Fruit fly (Drosophila melanogaster): ENCODE data around the gene lic.

lic gene

dm6 chrX:13135702-13136101 is 44.8 kb downstream of the lic start (continued):
- TF ChIP-seq CG32532 (GFP tag; IDR thresholded peaks at IDR 0.05) = peak; percentile 45
- TF ChIP-seq hbn (GFP tag; IDR thresholded peaks at IDR 0.05; ENCODE audit: partially characterized antibody) = no peak
- TF ChIP-seq CG32767 (GFP tag; IDR thresholded peaks at IDR 0.05) = no peak
- 0 out of 2 replicates have a peak, but pooled peaks have one; percentile 30 for TF ChIP-seq CG1024 (GFP tag; IDR thresholded peaks at IDR 0.05)
- no peak for TF ChIP-seq maf-S (GFP tag; optimal IDR thresholded peaks at IDR 0.05)
- TF ChIP-seq CHES-1-like (GFP tag; optimal IDR thresholded peaks at IDR 0.05) = peak; percentile 13
- TF ChIP-seq inv (GFP tag; IDR thresholded peaks at IDR 0.05; ENCODE audit: partially characterized antibody) = no peak
- TF ChIP-seq Side (GFP tag; optimal IDR thresholded peaks at IDR 0.05) = peak; percentile 21
- peak; percentile 31; the same call in 1 of the 2 replicates for TF ChIP-seq danr (GFP tag; IDR thresholded peaks at IDR 0.05)
- no peak for TF ChIP-seq amos (GFP tag; IDR thresholded peaks at IDR 0.05; ENCODE audit: partially characterized antibody)
- peak; percentile 23; the same call in 1 of the 2 replicates for TF ChIP-seq ara (GFP tag; IDR thresholded peaks at IDR 0.05)
- peak; percentile 39 for TF ChIP-seq CG1529 (GFP tag; optimal IDR thresholded peaks at IDR 0.05)
- TF ChIP-seq org-1 (GFP tag; optimal IDR thresholded peaks at IDR 0.05) = peak; percentile 34
- no peak for TF ChIP-seq CG17912 (GFP tag; optimal IDR thresholded peaks at IDR 0.05)
- no peak for TF ChIP-seq Lpt (GFP tag; optimal IDR thresholded peaks at IDR 0.05)
- no peak for TF ChIP-seq CG9876 (GFP tag; optimal IDR thresholded peaks at IDR 0.05)
- no peak for TF ChIP-seq Sry-β (GFP tag; optimal IDR thresholded peaks at IDR 0.05)
- TF ChIP-seq cg (GFP tag; optimal IDR thresholded peaks at IDR 0.05) = no peak
- no peak for TF ChIP-seq insv (GFP tag; optimal IDR thresholded peaks at IDR 0.05)
- peak; percentile 77 for TF ChIP-seq Asciz (GFP tag; optimal IDR thresholded peaks at IDR 0.05)
- no peak for TF ChIP-seq CG4404 (GFP tag; IDR thresholded peaks at IDR 0.05)
- TF ChIP-seq HmgD (GFP tag; optimal IDR thresholded peaks at IDR 0.05) = no peak
- TF ChIP-seq CG11456 (GFP tag; IDR thresholded peaks at IDR 0.05) = peak; percentile 64; the same call in 2 of the 3 replicates
- no peak for TF ChIP-seq ac (GFP tag; optimal IDR thresholded peaks at IDR 0.05)
- peak; percentile 24; the same call in 1 of the 2 replicates for TF ChIP-seq MBD-R2 (GFP tag; IDR thresholded peaks at IDR 0.05)
- peak; percentile 85 for TF ChIP-seq vvl (GFP tag; IDR thresholded peaks at IDR 0.05)
- no peak for TF ChIP-seq slou (GFP tag; optimal IDR thresholded peaks at IDR 0.05)
- TF ChIP-seq CG30403 (GFP tag; optimal IDR thresholded peaks at IDR 0.05) = peak; percentile 67
- peak; percentile 47 for TF ChIP-seq pnt (GFP tag; optimal IDR thresholded peaks at IDR 0.05)
- peak; percentile 25 for TF ChIP-seq Camta (GFP tag; optimal IDR thresholded peaks at IDR 0.05)
- no peak for TF ChIP-seq HLH54F (GFP tag; optimal IDR thresholded peaks at IDR 0.05)
- TF ChIP-seq E2f1 (GFP tag; IDR thresholded peaks at IDR 0.05) = peak; percentile 51; the same call in 1 of the 2 replicates
- TF ChIP-seq CG2116 (GFP tag; optimal IDR thresholded peaks at IDR 0.05) = no peak
- TF ChIP-seq ap (GFP tag; IDR thresholded peaks at IDR 0.05) = peak; percentile 29; the same call in 1 of the 2 replicates
- TF ChIP-seq CG11504 (tag; optimal IDR thresholded peaks at IDR 0.05) = peak; percentile 79
- TF ChIP-seq Elba2 (GFP tag; optimal IDR thresholded peaks at IDR 0.05) = no peak
- no peak for TF ChIP-seq Dll (GFP tag; IDR thresholded peaks at IDR 0.05; ENCODE audit: partially characterized antibody)
- peak; percentile 31 for TF ChIP-seq CG6813 (GFP tag; optimal IDR thresholded peaks at IDR 0.05)
- TF ChIP-seq toy (GFP tag; IDR thresholded peaks at IDR 0.05) = no peak
- TF ChIP-seq CG8281 (tag; optimal IDR thresholded peaks at IDR 0.05) = peak; percentile 19
- TF ChIP-seq CG17385 (GFP tag; optimal IDR thresholded peaks at IDR 0.05) = peak; percentile 60
- TF ChIP-seq ttk (GFP tag; IDR thresholded peaks at IDR 0.05) = peak; percentile 74
- TF ChIP-seq ranshi (GFP tag; IDR thresholded peaks at IDR 0.05) = peak; percentile 69
- TF ChIP-seq CG11696 (GFP tag; IDR thresholded peaks at IDR 0.05) = no peak
- TF ChIP-seq Sox102F (GFP tag; optimal IDR thresholded peaks at IDR 0.05) = peak; percentile 85
- no peak for TF ChIP-seq z (GFP tag; IDR thresholded peaks at IDR 0.05)
- no peak for TF ChIP-seq ato (GFP tag; IDR thresholded peaks at IDR 0.05; ENCODE audit: partially characterized antibody)
- TF ChIP-seq Optix (GFP tag; IDR thresholded peaks at IDR 0.05) = peak; percentile 61; the same call in 2 of the 3 replicates
- peak; percentile 60 for TF ChIP-seq az2 (GFP tag; optimal IDR thresholded peaks at IDR 0.05)
- no peak for TF ChIP-seq CG17612 (GFP tag; IDR thresholded peaks at IDR 0.05)
- TF ChIP-seq MESR4 (GFP tag; optimal IDR thresholded peaks at IDR 0.05) = no peak
- TF ChIP-seq tgo (GFP tag; IDR thresholded peaks at IDR 0.05) = peak; percentile 60; the same call in 2 of the 3 replicates

Measured in whole organism, embryonic.